Fruit fly (Drosophila melanogaster): ENCODE data around the gene CG42713.

Gene CG42713

dm6 chr2L:8845931-8846330, 45.3 kb upstream of the CG42713 start (continued):
- TF ChIP-seq CG14050 (GFP tag; IDR thresholded peaks at IDR 0.05) (peak; percentile 28; the same call in 1 of the 3 replicates), bcd (GFP tag; optimal IDR thresholded peaks at IDR 0.05) (peak; percentile 59), Atf6 (GFP tag; IDR thresholded peaks at IDR 0.05) (peak; percentile 71; the same call in 1 of the 2 replicates), CG9727 (GFP tag; optimal IDR thresholded peaks at IDR 0.05) (peak; percentile 92), crc (GFP tag; optimal IDR thresholded peaks at IDR 0.05) (peak; percentile 33), CG11456 (GFP tag; IDR thresholded peaks at IDR 0.05) (peak; percentile 79), Ets97D (GFP tag; optimal IDR thresholded peaks at IDR 0.05) (peak; percentile 10), Fer1 (GFP tag; optimal IDR thresholded peaks at IDR 0.05) (peak; percentile 50), kah (GFP tag; optimal IDR thresholded peaks at IDR 0.05) (no peak), caup (GFP tag; optimal IDR thresholded peaks at IDR 0.05; ENCODE audit: severe bottlenecking) (peak; percentile 83), pum (GFP tag; optimal IDR thresholded peaks at IDR 0.05) (peak; percentile 44), CG6254 (GFP tag; optimal IDR thresholded peaks at IDR 0.05) (peak; percentile 55), CG9932 (GFP tag; IDR thresholded peaks at IDR 0.05) (peak; percentile 36; the same call in 1 of the 2 replicates), sens (GFP tag) (peak; percentile 96), CG10267 (tag; optimal IDR thresholded peaks at IDR 0.05) (peak; percentile 30), CG15269 (tag; optimal IDR thresholded peaks at IDR 0.05) (no peak), sima (GFP tag; optimal IDR thresholded peaks at IDR 0.05) (peak; percentile 62), CTCF (GFP tag; optimal IDR thresholded peaks at IDR 0.05) (no peak), HLHmδ (GFP tag; optimal IDR thresholded peaks at IDR 0.05) (peak; percentile 29), pfk (GFP tag; optimal IDR thresholded peaks at IDR 0.05) (no peak), stwl (tag; optimal IDR thresholded peaks at IDR 0.05) (peak; percentile 40), CG15479 (GFP tag; optimal IDR thresholded peaks at IDR 0.05) (peak; percentile 89), sd (tag; optimal IDR thresholded peaks at IDR 0.05) (peak; percentile 24), CG31365 (tag; optimal IDR thresholded peaks at IDR 0.05) (peak; percentile 44), CG2116 (GFP tag; optimal IDR thresholded peaks at IDR 0.05) (peak; percentile 77), psq (GFP tag; optimal IDR thresholded peaks at IDR 0.05) (peak; percentile 60), Lim3 (GFP tag; IDR thresholded peaks at IDR 0.05) (no peak), Myb (GFP tag; optimal IDR thresholded peaks at IDR 0.05) (peak; percentile 68), CG2678 (tag; optimal IDR thresholded peaks at IDR 0.05) (peak; percentile 68), run (tag; optimal IDR thresholded peaks at IDR 0.05) (no peak), bab2 (GFP tag; optimal IDR thresholded peaks at IDR 0.05) (peak; percentile 79), wek (GFP tag; optimal IDR thresholded peaks at IDR 0.05) (peak; percentile 90), CG7357 (GFP tag; IDR thresholded peaks at IDR 0.05) (no peak), fd64A (GFP tag; optimal IDR thresholded peaks at IDR 0.05) (peak; percentile 27), HHEX (GFP tag; optimal IDR thresholded peaks at IDR 0.05) (peak; percentile 55), fu2 (GFP tag; optimal IDR thresholded peaks at IDR 0.05) (peak; percentile 36), CG11696 (GFP tag; IDR thresholded peaks at IDR 0.05) (peak; percentile 21; the same call in 1 of the 2 replicates), CG17385 (GFP tag; optimal IDR thresholded peaks at IDR 0.05) (peak; percentile 57), zen (tag; optimal IDR thresholded peaks at IDR 0.05) (peak; percentile 94), gcm (GFP tag; optimal IDR thresholded peaks at IDR 0.05) (peak; percentile 88), CG12104 (GFP tag; optimal IDR thresholded peaks at IDR 0.05) (peak; percentile 50), Antp (GFP tag; optimal IDR thresholded peaks at IDR 0.05) (peak; percentile 40), Nf-YA (GFP tag; IDR thresholded peaks at IDR 0.05) (no peak), CG14667 (GFP tag; IDR thresholded peaks at IDR 0.05) (no peak), pan (optimal IDR thresholded peaks at IDR 0.05) (no peak), pan (GFP tag; optimal IDR thresholded peaks at IDR 0.05 in 1 of 2, IDR thresholded peaks at IDR 0.05 in 1 of 2) (no peak), Ptx1 (GFP tag; IDR thresholded peaks at IDR 0.05) (no peak), Gsc (GFP tag; IDR thresholded peaks at IDR 0.05) (no peak), CG3726 (GFP tag; IDR thresholded peaks at IDR 0.05) (no peak), CG10979 (tag; optimal IDR thresholded peaks at IDR 0.05) (peak; percentile 46), CG7987 (GFP tag; optimal IDR thresholded peaks at IDR 0.05) (peak; percentile 70), CG4854 (GFP tag; optimal IDR thresholded peaks at IDR 0.05) (peak; percentile 76)

All from whole organism, embryonic.